Fruit fly (Drosophila melanogaster): ENCODE results near the gene Fum3.
A peak's percentile ranks its signal among the peaks of the same experiment; 100 is the strongest.

Fum3 gene

dm6 chr3L:11419344-11419743 is 46.3 kb downstream of the Fum3 start (continued):
- TF ChIP-seq CG2875 (GFP tag; optimal IDR thresholded peaks at IDR 0.05) = peak; percentile 2
- peak; percentile 97 for TF ChIP-seq abd-A (tag; optimal IDR thresholded peaks at IDR 0.05)
- no peak for TF ChIP-seq zfh2 (GFP tag; optimal IDR thresholded peaks at IDR 0.05)
- no peak for TF ChIP-seq CG12219 (GFP tag; optimal IDR thresholded peaks at IDR 0.05)
- no peak for TF ChIP-seq fu2 (GFP tag; optimal IDR thresholded peaks at IDR 0.05)
- peak; percentile 53 for TF ChIP-seq salm (tag; optimal IDR thresholded peaks at IDR 0.05)
- TF ChIP-seq inv (GFP tag; IDR thresholded peaks at IDR 0.05; ENCODE audit: partially characterized antibody) = no peak
- no peak; the same call in 2 of the 3 replicates for TF ChIP-seq so (GFP tag; IDR thresholded peaks at IDR 0.05)
- TF ChIP-seq Opbp (GFP tag; IDR thresholded peaks at IDR 0.05; ENCODE audit: partially characterized antibody) = no peak
- no peak for TF ChIP-seq fd96Cb (tag; optimal IDR thresholded peaks at IDR 0.05)
- peak; percentile 38 for TF ChIP-seq zen (tag; optimal IDR thresholded peaks at IDR 0.05)
- no peak for TF ChIP-seq zen2 (GFP tag; IDR thresholded peaks at IDR 0.05; ENCODE audit: partially characterized antibody)
- TF ChIP-seq Ets65A (GFP tag) = peak; percentile 67
- no peak for TF ChIP-seq CG18011 (GFP tag; optimal IDR thresholded peaks at IDR 0.05)
- TF ChIP-seq CG17829 (tag; optimal IDR thresholded peaks at IDR 0.05) = peak; percentile 15
- peak; percentile 16 for TF ChIP-seq Hey (tag; optimal IDR thresholded peaks at IDR 0.05)
- TF ChIP-seq zfh1 (GFP tag; IDR thresholded peaks at IDR 0.05) = peak; percentile 15; the same call in 2 of the 3 replicates
- TF ChIP-seq Jarid2 (GFP tag; optimal IDR thresholded peaks at IDR 0.05) = no peak
- TF ChIP-seq hb (GFP tag; IDR thresholded peaks at IDR 0.05; ENCODE audit: partially characterized antibody) = no peak
- TF ChIP-seq dmrt99B (tag; optimal IDR thresholded peaks at IDR 0.05) = peak; percentile 14
- TF ChIP-seq ci (GFP tag; IDR thresholded peaks at IDR 0.05) = peak; percentile 43; the same call in 2 of the 3 replicates
- TF ChIP-seq Ssrp (tag; optimal IDR thresholded peaks at IDR 0.05) = no peak
- TF ChIP-seq ash1 (GFP tag; optimal IDR thresholded peaks at IDR 0.05) = no peak
- no peak for TF ChIP-seq CG7745 (tag; optimal IDR thresholded peaks at IDR 0.05)
- TF ChIP-seq sd (tag; optimal IDR thresholded peaks at IDR 0.05) = peak; percentile 63
- no peak for TF ChIP-seq kay (GFP tag; optimal IDR thresholded peaks at IDR 0.05)
- TF ChIP-seq B-H2 (GFP tag; optimal IDR thresholded peaks at IDR 0.05) = no peak
- TF ChIP-seq z (GFP tag; IDR thresholded peaks at IDR 0.05) = no peak
- TF ChIP-seq CG12391 (tag; optimal IDR thresholded peaks at IDR 0.05) = no peak
- peak; percentile 31 for TF ChIP-seq Hmr (GFP tag; optimal IDR thresholded peaks at IDR 0.05)
- TF ChIP-seq Ptx1 (GFP tag; IDR thresholded peaks at IDR 0.05) = 0 out of 2 replicates have a peak, but pooled peaks have one; percentile 24
- TF ChIP-seq Blimp-1 (GFP tag; optimal IDR thresholded peaks at IDR 0.05) = no peak
- no peak for TF ChIP-seq Usf (GFP tag; optimal IDR thresholded peaks at IDR 0.05)
- no peak for TF ChIP-seq CG13296 (GFP tag; optimal IDR thresholded peaks at IDR 0.05)
- TF ChIP-seq Adf1 (GFP tag; IDR thresholded peaks at IDR 0.05) = no peak
- peak; percentile 72; the same call in 1 of the 2 replicates for TF ChIP-seq vvl (GFP tag; IDR thresholded peaks at IDR 0.05)
- TF ChIP-seq oc (tag; optimal IDR thresholded peaks at IDR 0.05) = peak; percentile 91
- TF ChIP-seq Dad (GFP tag; optimal IDR thresholded peaks at IDR 0.05) = no peak
- peak in 1 of 2 experiments; percentile 27 for TF ChIP-seq Eip74EF (GFP tag; optimal IDR thresholded peaks at IDR 0.05)
- no peak for TF ChIP-seq grau (tag; optimal IDR thresholded peaks at IDR 0.05)
- TF ChIP-seq pfk (GFP tag; optimal IDR thresholded peaks at IDR 0.05) = peak; percentile 1
- TF ChIP-seq CG7987 (GFP tag; optimal IDR thresholded peaks at IDR 0.05) = no peak
- no peak for TF ChIP-seq otp (GFP tag; IDR thresholded peaks at IDR 0.05)
- TF ChIP-seq Deaf1 (tag; optimal IDR thresholded peaks at IDR 0.05) = peak; percentile 33
- TF ChIP-seq CG12299 (tag; optimal IDR thresholded peaks at IDR 0.05) = no peak
- TF ChIP-seq CG32767 (GFP tag; IDR thresholded peaks at IDR 0.05) = no peak; the same call in 1 of the 2 replicates
- no peak for TF ChIP-seq CG17361 (GFP tag; IDR thresholded peaks at IDR 0.05)
- peak; percentile 51 for TF ChIP-seq CG15269 (tag; optimal IDR thresholded peaks at IDR 0.05)
- no peak for TF ChIP-seq CG4820 (GFP tag; optimal IDR thresholded peaks at IDR 0.05)
- no peak for TF ChIP-seq MBD-R2 (GFP tag; IDR thresholded peaks at IDR 0.05)

Measured in whole organism, embryonic.